Fruit fly (Drosophila melanogaster) whole organism, embryonic: ENCODE data around the gene Ir92a.

Experiments
- Aef1 ChIP-seq: fragments of 200-800 bp; sonication (Bioruptor generic); IDR thresholded peaks from 3 replicates; pipeline ENCODE4 v1.3.6; 2022; ENCODE audit warnings: missing biosample characterization, missing genetic modification characterization
- Atf-2 ChIP-seq: fragments of 200-800 bp; sonication (Bioruptor generic); optimal IDR thresholded peaks from 2 replicates; lab custom pipeline; 2016; ENCODE audit warnings: missing biosample characterization, missing genetic modification characterization
- CG11456 ChIP-seq: fragments of 200-800 bp; sonication (Bioruptor generic); IDR thresholded peaks from 3 replicates; pipeline ENCODE4 v1.3.6; 2022; ENCODE audit warnings: missing biosample characterization, missing genetic modification characterization
- CG12219 ChIP-seq: fragments of 200-800 bp; sonication (Bioruptor generic); optimal IDR thresholded peaks from 3 replicates; lab custom pipeline; 2018; ENCODE audit warnings: missing biosample characterization, mild to moderate bottlenecking, missing genetic modification characterization
- CG12299 ChIP-seq: fragments of 200-800 bp; sonication (Bioruptor generic); optimal IDR thresholded peaks from 2 replicates; lab custom pipeline; 2018; ENCODE audit warnings: missing biosample characterization, mild to moderate bottlenecking, missing genetic modification characterization
- CG14667 ChIP-seq: fragments of 200-800 bp; sonication (Bioruptor generic); IDR thresholded peaks from 2 replicates; pipeline ENCODE4 v1.3.6; 2022; ENCODE audit warnings: missing biosample characterization, missing genetic modification characterization
- CG16779 ChIP-seq: fragments of 200-800 bp; sonication (Bioruptor generic); IDR thresholded peaks from 2 replicates; pipeline ENCODE4 v1.3.6; 2022; ENCODE audit warnings: missing biosample characterization, missing genetic modification characterization
- CG18011 ChIP-seq: fragments of 200-800 bp; sonication (Bioruptor generic); optimal IDR thresholded peaks from 2 replicates; lab custom pipeline; 2017; ENCODE audit warnings: missing biosample characterization, missing genetic modification characterization, mild to moderate bottlenecking, moderate library complexity, missing genotype
- CG18476 ChIP-seq: fragments of 200-800 bp; sonication (Bioruptor generic); optimal IDR thresholded peaks from 2 replicates; lab custom pipeline; 2016; ENCODE audit warnings: missing biosample characterization, mild to moderate bottlenecking, missing genetic modification characterization
- CG18619 ChIP-seq: fragments of 200-800 bp; sonication (Bioruptor generic); optimal IDR thresholded peaks from 3 replicates; lab custom pipeline; 2017; ENCODE audit warnings: missing biosample characterization, mild to moderate bottlenecking, missing genetic modification characterization
- CG2120 ChIP-seq: fragments of 200-800 bp; sonication (Bioruptor generic); optimal IDR thresholded peaks from 3 replicates; lab custom pipeline; 2016; ENCODE audit warnings: missing biosample characterization, missing genetic modification characterization
- CG30403 ChIP-seq: fragments of 200-800 bp; sonication (Bioruptor generic); optimal IDR thresholded peaks from 3 replicates; lab custom pipeline; 2016; ENCODE audit warnings: missing biosample characterization, missing genetic modification characterization
- CG3163 ChIP-seq: fragments of 200-800 bp; sonication (Bioruptor generic); optimal IDR thresholded peaks from 3 replicates; lab custom pipeline; 2016; ENCODE audit warnings: missing biosample characterization, missing genetic modification characterization
- CG4282 ChIP-seq: fragments of 200-800 bp; sonication (Bioruptor generic); optimal IDR thresholded peaks from 2 replicates; lab custom pipeline; 2016; ENCODE audit warnings: missing biosample characterization, missing genetic modification characterization
- CG4328 ChIP-seq: fragments of 200-800 bp; sonication (Bioruptor generic); optimal IDR thresholded peaks from 3 replicates; lab custom pipeline; 2017; ENCODE audit warnings: missing biosample characterization, missing genetic modification reagents, missing genetic modification characterization
- CG4707 ChIP-seq: fragments of 200-800 bp; sonication (Bioruptor generic); optimal IDR thresholded peaks from 2 replicates; lab custom pipeline; 2018; ENCODE audit warnings: missing biosample characterization, mild to moderate bottlenecking, missing genetic modification characterization, moderate library complexity
- CG7357 ChIP-seq: fragments of 200-800 bp; sonication (Bioruptor generic); IDR thresholded peaks from 3 replicates; pipeline ENCODE4 v1.3.6; 2022; ENCODE audit warnings: missing biosample characterization, missing genetic modification characterization
- CG7786 ChIP-seq: fragments of 200-800 bp; sonication (Bioruptor generic); optimal IDR thresholded peaks from 2 replicates; lab custom pipeline; 2016; ENCODE audit warnings: missing biosample characterization, missing genetic modification characterization
- CG7987 ChIP-seq: fragments of 200-800 bp; sonication (Bioruptor generic); optimal IDR thresholded peaks from 2 replicates; lab custom pipeline; 2018; ENCODE audit warnings: missing biosample characterization, mild to moderate bottlenecking, missing genetic modification characterization, moderate library complexity
- CHES-1-like ChIP-seq: fragments of 200-800 bp; sonication (Bioruptor generic); optimal IDR thresholded peaks from 2 replicates; lab custom pipeline; 2016; ENCODE audit warnings: missing biosample characterization, missing genetic modification characterization
- CoRest ChIP-seq: fragments of 200-800 bp; sonication (Bioruptor generic); optimal IDR thresholded peaks from 3 replicates; lab custom pipeline; 2018; ENCODE audit warnings: missing biosample characterization, mild to moderate bottlenecking, missing genetic modification characterization, moderate library complexity
- Dip2 ChIP-seq: fragments of 200-800 bp; sonication (Bioruptor generic); IDR thresholded peaks from 2 replicates; pipeline ENCODE4 v1.3.6; 2022; ENCODE audit warnings: missing biosample characterization, missing genetic modification characterization
- Dll ChIP-seq: fragments of 200-800 bp; sonication (Bioruptor generic); IDR thresholded peaks from 4 replicates; pipeline ENCODE4 v1.3.6; 2022; ENCODE audit warnings: missing biosample characterization, missing genetic modification characterization; ENCODE audit not compliant: partially characterized antibody
- Doc2 ChIP-seq: fragments of 200-800 bp; sonication (Bioruptor generic); IDR thresholded peaks from 2 replicates; pipeline ENCODE4 v1.3.6; 2022; ENCODE audit warnings: missing biosample characterization, missing genetic modification characterization
- E2f1 ChIP-seq: fragments of 200-800 bp; sonication (Bioruptor generic); IDR thresholded peaks from 2 replicates; pipeline ENCODE4 v1.3.6; 2022; ENCODE audit warnings: missing biosample characterization, missing genetic modification characterization
- Eip74EF ChIP-seq, 2 experiments: fragments of 200-800 bp in 1 of 2; fragments of >200 bp in 1 of 2; sonication (Bioruptor generic) in 1 of 2; optimal IDR thresholded peaks; 2 replicates each; lab custom pipeline; 2017 to 2019; ENCODE audit warnings: missing biosample characterization in 2 of 2, missing genetic modification characterization in 2 of 2, mild to moderate bottlenecking in 1 of 2, moderate library complexity in 1 of 2
- Ets65A ChIP-seq: fragments of 200-800 bp; sonication (Bioruptor generic); peaks from one replicate; lab custom pipeline; 2016; ENCODE audit warnings: missing biosample characterization, missing genetic modification characterization
- GATAe ChIP-seq: fragments of 200-800 bp; sonication (Bioruptor generic); conservative IDR thresholded peaks from 2 replicates; pipeline ENCODE4 v1.3.6; 2022; ENCODE audit warnings: missing biosample characterization, missing genetic modification characterization
- Neu2 ChIP-seq: fragments of 200-800 bp; sonication (Bioruptor generic); optimal IDR thresholded peaks from 3 replicates; lab custom pipeline; 2016; ENCODE audit warnings: missing biosample characterization, missing genetic modification characterization, borderline replicate concordance
- Opbp ChIP-seq: fragments of 200-800 bp; sonication (Bioruptor generic); IDR thresholded peaks from 3 replicates; pipeline ENCODE4 v1.3.6; 2022; ENCODE audit warnings: missing biosample characterization, missing genetic modification characterization; ENCODE audit not compliant: partially characterized antibody
- Ravus ChIP-seq: fragments of 200-800 bp; sonication (Bioruptor generic); IDR thresholded peaks from 2 replicates; pipeline ENCODE4 v1.3.6; 2022; ENCODE audit warnings: missing biosample characterization, missing genetic modification characterization
- TFAM ChIP-seq: fragments of 200-800 bp; sonication (Bioruptor generic); optimal IDR thresholded peaks from 2 replicates; lab custom pipeline; 2017; ENCODE audit warnings: missing biosample characterization, missing genetic modification characterization, inconsistent platforms
- Taf1 ChIP-seq: fragments of 200-800 bp; sonication (Bioruptor generic); IDR thresholded peaks from 2 replicates; pipeline ENCODE4 v1.3.6; 2022; ENCODE audit warnings: missing biosample characterization, missing genetic modification characterization
- ac ChIP-seq: fragments of 200-800 bp; sonication (Bioruptor generic); optimal IDR thresholded peaks from 3 replicates; lab custom pipeline; 2017; ENCODE audit warnings: missing biosample characterization, mild to moderate bottlenecking, missing genetic modification characterization
- bab2 ChIP-seq: fragments of 200-800 bp; sonication (Bioruptor generic); optimal IDR thresholded peaks from 2 replicates; lab custom pipeline; 2016; ENCODE audit warnings: missing biosample characterization, missing genetic modification characterization
- bcd ChIP-seq: fragments of 200-800 bp; sonication (Bioruptor generic); optimal IDR thresholded peaks from 2 replicates; lab custom pipeline; 2017; ENCODE audit warnings: missing biosample characterization, mild to moderate bottlenecking, missing genetic modification characterization
- cg ChIP-seq: fragments of 200-800 bp; sonication (Bioruptor generic); optimal IDR thresholded peaks from 3 replicates; lab custom pipeline; 2019; ENCODE audit warnings: missing biosample characterization, mild to moderate bottlenecking, missing genetic modification characterization, moderate library complexity
- dmrt99B ChIP-seq: fragments of 200-800 bp; sonication (Bioruptor generic); optimal IDR thresholded peaks from 2 replicates; lab custom pipeline; 2018; ENCODE audit warnings: missing biosample characterization, mild to moderate bottlenecking, missing genetic modification characterization, moderate library complexity
- dpn ChIP-seq, 2 experiments: fragments of 200-800 bp; sonication (Bioruptor generic); optimal IDR thresholded peaks; 3 replicates each; lab custom pipeline; 2016; ENCODE audit warnings: missing biosample characterization in 2 of 2, missing genetic modification characterization in 2 of 2
- exex ChIP-seq: fragments of 200-800 bp; sonication (Bioruptor generic); optimal IDR thresholded peaks from 4 replicates; lab custom pipeline; 2018; ENCODE audit warnings: missing biosample characterization, mild to moderate bottlenecking, missing genetic modification characterization, moderate library complexity
- gsb-n ChIP-seq: fragments of 200-800 bp; sonication (Bioruptor generic); optimal IDR thresholded peaks from 3 replicates; lab custom pipeline; 2018; ENCODE audit warnings: missing biosample characterization, mild to moderate bottlenecking, missing genetic modification characterization
- lab ChIP-seq: fragments of 200-800 bp; sonication (Bioruptor generic); optimal IDR thresholded peaks from 3 replicates; lab custom pipeline; 2017; ENCODE audit warnings: missing biosample characterization, missing genetic modification characterization, mild to moderate bottlenecking, moderate library complexity, missing genetic modification reagents
- mirr ChIP-seq: fragments of 200-800 bp; sonication (Bioruptor generic); optimal IDR thresholded peaks from 3 replicates; lab custom pipeline; 2018; ENCODE audit warnings: missing biosample characterization, mild to moderate bottlenecking, missing genetic modification characterization
- org-1 ChIP-seq: fragments of 200-800 bp; sonication (Bioruptor generic); optimal IDR thresholded peaks from 2 replicates; lab custom pipeline; 2017; ENCODE audit warnings: missing biosample characterization, missing genetic modification characterization
- peb ChIP-seq: fragments of 200-800 bp; sonication (Bioruptor generic); IDR thresholded peaks from 2 replicates; pipeline ENCODE4 v1.3.6; 2022; ENCODE audit warnings: missing biosample characterization, missing genetic modification characterization
- sna ChIP-seq: fragments of 200-800 bp; sonication (Bioruptor generic); IDR thresholded peaks from 2 replicates; pipeline ENCODE4 v1.3.6; 2022; ENCODE audit warnings: missing biosample characterization, missing genetic modification characterization; ENCODE audit not compliant: partially characterized antibody
- tna ChIP-seq: fragments of 200-800 bp; sonication (Bioruptor generic); IDR thresholded peaks from 2 replicates; pipeline ENCODE4 v1.3.6; 2022; ENCODE audit warnings: missing biosample characterization, missing genetic modification characterization; ENCODE audit not compliant: partially characterized antibody
- trem ChIP-seq: fragments of 200-800 bp; optimal IDR thresholded peaks from 3 replicates; lab custom pipeline; 2019; ENCODE audit warnings: missing biosample characterization, mild to moderate bottlenecking, missing genetic modification characterization, moderate library complexity
- yki ChIP-seq: fragments of >200 bp; optimal IDR thresholded peaks from 3 replicates; lab custom pipeline; 2018

Ir92a gene

dm6 chr3R:20292030-20292879 is 46.5 kb upstream of the Ir92a start (continued):
- no peak for TF ChIP-seq CG7987 (GFP tag; lab: Kevin White, UChicago)
- TF ChIP-seq CG12219, result no peak
- no peak for TF ChIP-seq Opbp (GFP tag; lab: Robert Waterston, UW)
- no peak for TF ChIP-seq CG16779 (GFP tag; lab: Robert Waterston, UW)
- TF ChIP-seq TFAM (GFP tag; lab: Kevin White, UChicago), result peak; percentile 5
- TF ChIP-seq tna (GFP tag; lab: Robert Waterston, UW), result no peak
- no peak for TF ChIP-seq Doc2
- TF ChIP-seq CG18476 (GFP tag; lab: Kevin White, UChicago), result peak; percentile 55
- TF ChIP-seq exex (tag; lab: Kevin White, UChicago), result no peak
- TF ChIP-seq CG12299, result no peak
- peak; percentile 44 to 56 for TF ChIP-seq dpn (GFP tag; optimal IDR thresholded peaks at IDR 0.05; lab: Kevin White, UChicago)
- no peak for TF ChIP-seq peb
- no peak for TF ChIP-seq CG4707 (GFP tag; lab: Kevin White, UChicago)
- peak; percentile 23; the same call in 1 of the 4 replicates for TF ChIP-seq Dll (GFP tag; lab: Robert Waterston, UW)
- no peak for TF ChIP-seq Taf1 (GFP tag; lab: Robert Waterston, UW)
- TF ChIP-seq Ets65A (GFP tag; lab: Kevin White, UChicago), result peak; percentile 55
- no peak for TF ChIP-seq E2f1 (GFP tag; lab: Robert Waterston, UW)
- peak; percentile 53 for TF ChIP-seq ac (GFP tag; lab: Kevin White, UChicago)
- no peak for TF ChIP-seq mirr
- no peak for TF ChIP-seq lab
- no peak for TF ChIP-seq yki (lab: Kevin White, UChicago)
- no peak for TF ChIP-seq dmrt99B
- peak; percentile 41 for TF ChIP-seq CG18619 (GFP tag; lab: Kevin White, UChicago)
- peak; percentile 33 for TF ChIP-seq trem (tag; lab: Kevin White, UChicago)
- TF ChIP-seq gsb-n, result no peak
- TF ChIP-seq CG30403 (GFP tag; lab: Kevin White, UChicago), result peak; percentile 78
- TF ChIP-seq CG4282 (GFP tag; lab: Kevin White, UChicago), result no peak
- no peak for TF ChIP-seq Aef1 (GFP tag; lab: Robert Waterston, UW)
- TF ChIP-seq CG7357, result peak; percentile 27; the same call in 1 of the 3 replicates
- peak; percentile 22; the same call in 1 of the 2 replicates for TF ChIP-seq CG14667
- peak; percentile 27 for TF ChIP-seq CG7786 (GFP tag; lab: Kevin White, UChicago)
- no peak for TF ChIP-seq CG2120
- TF ChIP-seq CHES-1-like (GFP tag; lab: Kevin White, UChicago), result peak; percentile 9
- peak; percentile 78 for TF ChIP-seq CoRest (tag; lab: Kevin White, UChicago)
- no peak for TF ChIP-seq Dip2
- peak; percentile 46 for TF ChIP-seq org-1 (GFP tag; lab: Kevin White, UChicago)
- TF ChIP-seq CG11456, result no peak
- no peak for TF ChIP-seq CG3163 (GFP tag; lab: Kevin White, UChicago)
- no peak for TF ChIP-seq cg (GFP tag; lab: Kevin White, UChicago)
- no peak for TF ChIP-seq Eip74EF (GFP tag; optimal IDR thresholded peaks at IDR 0.05; lab: Kevin White, UChicago)
- TF ChIP-seq bab2 (GFP tag; lab: Kevin White, UChicago), result peak; percentile 37
- no peak for TF ChIP-seq CG18011 (GFP tag; lab: Kevin White, UChicago)
- TF ChIP-seq CG4328 (GFP tag; lab: Kevin White, UChicago), result no peak
- TF ChIP-seq sna (GFP tag; lab: Robert Waterston, UW), result no peak
- no peak for TF ChIP-seq bcd
- no peak for TF ChIP-seq GATAe (GFP tag; lab: Robert Waterston, UW)
- no peak for TF ChIP-seq Ravus
- peak; percentile 70 for TF ChIP-seq Atf-2 (GFP tag; lab: Kevin White, UChicago)
- TF ChIP-seq Neu2 (GFP tag; lab: Kevin White, UChicago), result no peak
